Fruit fly (Drosophila melanogaster): ENCODE measurements around the gene AcCoAS.

AcCoAS gene

dm6 chr3L:21259257-21259656 is 20.8 kb downstream of the AcCoAS start:
- TF ChIP-seq Sox14 (GFP tag; optimal IDR thresholded peaks at IDR 0.05) (no peak), Hr38 (GFP tag; optimal IDR thresholded peaks at IDR 0.05) (no peak), CG6808 (GFP tag; optimal IDR thresholded peaks at IDR 0.05) (no peak), esn (GFP tag; optimal IDR thresholded peaks at IDR 0.05) (no peak), topi (GFP tag; optimal IDR thresholded peaks at IDR 0.05) (no peak), salr (GFP tag; optimal IDR thresholded peaks at IDR 0.05) (peak in 1 of 2 experiments; percentile 40), Eip78C (GFP tag) (peak; percentile 88), CG31627 (GFP tag; optimal IDR thresholded peaks at IDR 0.05) (no peak), eg (GFP tag; IDR thresholded peaks at IDR 0.05) (peak; percentile 55; the same call in 2 of the 3 replicates), CG3919 (GFP tag; optimal IDR thresholded peaks at IDR 0.05) (peak; percentile 35), Hr39 (GFP tag; optimal IDR thresholded peaks at IDR 0.05) (no peak), Hr4 (GFP tag; optimal IDR thresholded peaks at IDR 0.05) (peak; percentile 77), CG4318 (GFP tag; optimal IDR thresholded peaks at IDR 0.05) (peak; percentile 66), CG32006 (GFP tag; optimal IDR thresholded peaks at IDR 0.05) (peak; percentile 84), CG6163 (GFP tag; IDR thresholded peaks at IDR 0.05) (peak; percentile 10; the same call in 1 of the 3 replicates), vri (GFP tag; optimal IDR thresholded peaks at IDR 0.05) (no peak), CG7368 (GFP tag; optimal IDR thresholded peaks at IDR 0.05) (peak; percentile 1), net (GFP tag; optimal IDR thresholded peaks at IDR 0.05) (peak; percentile 2), CG1621 (tag; optimal IDR thresholded peaks at IDR 0.05) (no peak), CG11762 (GFP tag; optimal IDR thresholded peaks at IDR 0.05; ENCODE audit: insufficient read depth) (no peak), Ets96B (tag; optimal IDR thresholded peaks at IDR 0.05) (no peak), dac (GFP tag; optimal IDR thresholded peaks at IDR 0.05) (peak; percentile 55), CG6276 (GFP tag; optimal IDR thresholded peaks at IDR 0.05) (peak; percentile 47), Eip75B (GFP tag; optimal IDR thresholded peaks at IDR 0.05) (no peak), cyc (GFP tag; optimal IDR thresholded peaks at IDR 0.05) (no peak), dsx (GFP tag; optimal IDR thresholded peaks at IDR 0.05; ENCODE audit: poor library complexity, severe bottlenecking) (no peak), CG8119 (GFP tag; IDR thresholded peaks at IDR 0.05) (peak; percentile 72), CG15336 (GFP tag; IDR thresholded peaks at IDR 0.05) (peak; percentile 49), CG16779 (tag; optimal IDR thresholded peaks at IDR 0.05) (no peak), Met (GFP tag; optimal IDR thresholded peaks at IDR 0.05) (no peak), pdm3 (GFP tag; optimal IDR thresholded peaks at IDR 0.05) (peak; percentile 13), fkh (GFP tag; optimal IDR thresholded peaks at IDR 0.05) (peak; percentile 31), OdsH (GFP tag; optimal IDR thresholded peaks at IDR 0.05) (peak; percentile 46), achi (GFP tag; optimal IDR thresholded peaks at IDR 0.05) (peak; percentile 18)

- TF ChIP-seq fd85E (GFP tag; optimal IDR thresholded peaks at IDR 0.05) = no peak
- peak; percentile 45 for TF ChIP-seq dsx (GFP tag; optimal IDR thresholded peaks at IDR 0.05; ENCODE audit: poor library complexity, severe bottlenecking)
- TF ChIP-seq Eip78C (GFP tag) = peak; percentile 65
These were observed 22.3 kb downstream of the AcCoAS start, which contains the start of gene CG43218 for dm6 chr3L:21257731-21258130. Gene CG43218, plus strand, starts transcription at chr3L:21258020.

- TF ChIP-seq Eip93F (GFP tag; optimal IDR thresholded peaks at IDR 0.05) = no peak
- peak; percentile 20 for TF ChIP-seq lz (GFP tag; optimal IDR thresholded peaks at IDR 0.05)
- no peak for TF ChIP-seq net (GFP tag; optimal IDR thresholded peaks at IDR 0.05)
- TF ChIP-seq eg (GFP tag; IDR thresholded peaks at IDR 0.05) = no peak
- no peak for TF ChIP-seq spab (GFP tag; optimal IDR thresholded peaks at IDR 0.05)
- peak; percentile 50 for TF ChIP-seq Sox102F (GFP tag; optimal IDR thresholded peaks at IDR 0.05)
- no peak for TF ChIP-seq Eip75B (GFP tag; optimal IDR thresholded peaks at IDR 0.05)
- TF ChIP-seq CG1621 (tag; optimal IDR thresholded peaks at IDR 0.05) = no peak
- no peak for TF ChIP-seq CG15336 (GFP tag; IDR thresholded peaks at IDR 0.05)
- no peak for TF ChIP-seq dsx (GFP tag; optimal IDR thresholded peaks at IDR 0.05; ENCODE audit: poor library complexity, severe bottlenecking)
- no peak for TF ChIP-seq CG6792 (GFP tag; optimal IDR thresholded peaks at IDR 0.05)
- no peak for TF ChIP-seq cyc (GFP tag; optimal IDR thresholded peaks at IDR 0.05)
- no peak for TF ChIP-seq CG8319 (GFP tag; optimal IDR thresholded peaks at IDR 0.05)
- no peak for TF ChIP-seq Hr38 (GFP tag; optimal IDR thresholded peaks at IDR 0.05)
- TF ChIP-seq Lpt (GFP tag; optimal IDR thresholded peaks at IDR 0.05) = no peak
- peak; percentile 51 for TF ChIP-seq esn (GFP tag; optimal IDR thresholded peaks at IDR 0.05)
- TF ChIP-seq Hr39 (GFP tag; optimal IDR thresholded peaks at IDR 0.05) = peak; percentile 22
- TF ChIP-seq Ets21C (GFP tag; optimal IDR thresholded peaks at IDR 0.05) = no peak
- TF ChIP-seq Blimp-1 (GFP tag; optimal IDR thresholded peaks at IDR 0.05) = peak; percentile 30
- TF ChIP-seq achi (GFP tag; optimal IDR thresholded peaks at IDR 0.05) = no peak
- TF ChIP-seq vri (GFP tag; optimal IDR thresholded peaks at IDR 0.05) = peak; percentile 38
- TF ChIP-seq pdm3 (GFP tag; optimal IDR thresholded peaks at IDR 0.05) = no peak
- TF ChIP-seq CG6163 (GFP tag; IDR thresholded peaks at IDR 0.05) = no peak
- no peak for TF ChIP-seq CG16779 (tag; optimal IDR thresholded peaks at IDR 0.05)
These were observed 23.7 kb downstream of the AcCoAS start for dm6 chr3L:21256062-21257023.

All from whole organism, prepupa.